Worm (Caenorhabditis elegans) whole organism, mixed stage, embryonic: ENCODE measurements around the gene R07C3.13.
"Not testable (repeated sequence)": the region's sequence is repeated elsewhere in the genome, so short reads cannot be mapped to it uniquely, and the experiment has no call there.

Experiments used
- bed-3 ChIP-seq: fragments of 200-800 bp; sonication (Bioruptor generic); optimal IDR thresholded peaks from 3 replicates; lab custom pipeline; 2018; ENCODE audit warnings: mild to moderate bottlenecking, missing genetic modification characterization, moderate library complexity, missing compliant biosample characterization
- blmp-1 ChIP-seq: fragments of 150-350 bp; optimal IDR thresholded peaks from 2 replicates; lab custom pipeline; 2014; ENCODE audit warnings: missing biosample characterization, missing genetic modification characterization
- ceh-39 ChIP-seq: fragments of 150-350 bp; optimal IDR thresholded peaks from 2 replicates; lab custom pipeline; 2014; ENCODE audit warnings: missing biosample characterization, missing genetic modification characterization
- ceh-43 ChIP-seq: fragments of 200-800 bp; sonication (Bioruptor generic); optimal IDR thresholded peaks from 2 replicates; lab custom pipeline; 2018; ENCODE audit warnings: mild to moderate bottlenecking, missing genetic modification characterization, moderate library complexity, missing compliant biosample characterization
- ceh-83 ChIP-seq: fragments of 200-800 bp; sonication (Bioruptor generic); optimal IDR thresholded peaks from 2 replicates; lab custom pipeline; 2018; ENCODE audit warnings: mild to moderate bottlenecking, missing genetic modification characterization, missing compliant biosample characterization
- ces-1 ChIP-seq: fragments of 150-350 bp; optimal IDR thresholded peaks from 2 replicates; lab custom pipeline; 2014; ENCODE audit warnings: missing biosample characterization, missing genetic modification reagents, missing genetic modification characterization
- cnd-1 ChIP-seq: fragments of 200-800 bp; sonication (Bioruptor generic); optimal IDR thresholded peaks from 2 replicates; lab custom pipeline; 2018; ENCODE audit warnings: mild to moderate bottlenecking, missing genetic modification characterization, missing compliant biosample characterization
- drap-1 ChIP-seq: fragments of 200-800 bp; sonication (Bioruptor generic); optimal IDR thresholded peaks from 3 replicates; lab custom pipeline; 2018; ENCODE audit warnings: mild to moderate bottlenecking, missing genetic modification characterization, missing compliant biosample characterization
- elt-3 ChIP-seq: fragments of 150-350 bp; optimal IDR thresholded peaks from 2 replicates; lab custom pipeline; 2014; ENCODE audit warnings: missing biosample characterization, missing genetic modification characterization
- flh-1 ChIP-seq: fragments of 200-800 bp; sonication (Bioruptor generic); optimal IDR thresholded peaks from 2 replicates; lab custom pipeline; 2018; ENCODE audit warnings: mild to moderate bottlenecking, missing genetic modification characterization, moderate library complexity, missing compliant biosample characterization
- ham-2 ChIP-seq: fragments of 200-800 bp; sonication (Bioruptor generic); optimal IDR thresholded peaks from 2 replicates; lab custom pipeline; 2018; ENCODE audit warnings: mild to moderate bottlenecking, missing genetic modification characterization, missing compliant biosample characterization
- lin-13 ChIP-seq: fragments of 150-350 bp; optimal IDR thresholded peaks from 2 replicates; lab custom pipeline; 2014; ENCODE audit warnings: missing biosample characterization, missing genetic modification characterization
- lsy-2 ChIP-seq: fragments of 150-350 bp; optimal IDR thresholded peaks from 2 replicates; lab custom pipeline; 2014; ENCODE audit warnings: missing biosample characterization, missing genetic modification characterization
- mab-5 ChIP-seq: fragments of 150-350 bp; optimal IDR thresholded peaks from 2 replicates; lab custom pipeline; 2014; ENCODE audit warnings: missing biosample characterization, missing genetic modification characterization
- mep-1 ChIP-seq: fragments of 150-350 bp; optimal IDR thresholded peaks from 2 replicates; lab custom pipeline; 2017; ENCODE audit warnings: missing biosample characterization, missing genetic modification reagents, missing genetic modification characterization, inconsistent platforms
- mls-2 ChIP-seq: sonication (generic microtip); optimal IDR thresholded peaks from 2 replicates; lab custom pipeline; 2016; ENCODE audit warnings: mild to moderate bottlenecking, missing genetic modification characterization, moderate library complexity, missing compliant biosample characterization
- nhr-2 ChIP-seq: fragments of 150-350 bp; optimal IDR thresholded peaks from 2 replicates; lab custom pipeline; 2014; ENCODE audit warnings: missing biosample characterization, missing genetic modification characterization
- nhr-237 ChIP-seq: fragments of 150-350 bp; optimal IDR thresholded peaks from 2 replicates; lab custom pipeline; 2014; ENCODE audit warnings: missing biosample characterization, missing genetic modification characterization
- nhr-28 ChIP-seq: fragments of 150-350 bp; optimal IDR thresholded peaks from 2 replicates; lab custom pipeline; 2014; ENCODE audit warnings: missing biosample characterization, missing genetic modification characterization
- nhr-76 ChIP-seq: sonication (generic microtip); optimal IDR thresholded peaks from 2 replicates; lab custom pipeline; 2017; ENCODE audit warnings: missing biosample characterization, missing genetic modification characterization
- pha-4 ChIP-seq: fragments of 150-350 bp; optimal IDR thresholded peaks from 2 replicates; lab custom pipeline; 2018; ENCODE audit warnings: missing biosample characterization, missing genetic modification reagents, missing genetic modification characterization
- sem-2 ChIP-seq: fragments of 200-800 bp; sonication (Bioruptor generic); optimal IDR thresholded peaks from 2 replicates; lab custom pipeline; 2018; ENCODE audit warnings: mild to moderate bottlenecking, missing genetic modification characterization, missing compliant biosample characterization
- snpc-4 ChIP-seq: fragments of 150-350 bp; optimal IDR thresholded peaks from 2 replicates; lab custom pipeline; 2014; ENCODE audit warnings: missing biosample characterization, missing genetic modification characterization
- sptf-1 ChIP-seq: sonication (generic microtip); optimal IDR thresholded peaks from 2 replicates; lab custom pipeline; 2017; ENCODE audit warnings: mild to moderate bottlenecking, missing genetic modification characterization, moderate library complexity, missing compliant biosample characterization
- tbx-8 ChIP-seq: fragments of 200-800 bp; sonication (Bioruptor generic); optimal IDR thresholded peaks from 2 replicates; lab custom pipeline; 2018; ENCODE audit warnings: mild to moderate bottlenecking, missing genetic modification characterization, moderate library complexity, missing compliant biosample characterization
- unc-62 ChIP-seq: fragments of 150-350 bp; optimal IDR thresholded peaks from 2 replicates; lab custom pipeline; 2014; ENCODE audit warnings: missing biosample characterization, missing genetic modification reagents, missing genetic modification characterization
- zip-8 ChIP-seq: fragments of 150-350 bp; optimal IDR thresholded peaks from 2 replicates; lab custom pipeline; 2014; ENCODE audit warnings: missing biosample characterization, missing genetic modification characterization
- ztf-11 ChIP-seq: fragments of 150-350 bp; optimal IDR thresholded peaks from 2 replicates; lab custom pipeline; 2014; ENCODE audit warnings: missing biosample characterization, missing genetic modification characterization

R07C3.13 gene

DNA sequence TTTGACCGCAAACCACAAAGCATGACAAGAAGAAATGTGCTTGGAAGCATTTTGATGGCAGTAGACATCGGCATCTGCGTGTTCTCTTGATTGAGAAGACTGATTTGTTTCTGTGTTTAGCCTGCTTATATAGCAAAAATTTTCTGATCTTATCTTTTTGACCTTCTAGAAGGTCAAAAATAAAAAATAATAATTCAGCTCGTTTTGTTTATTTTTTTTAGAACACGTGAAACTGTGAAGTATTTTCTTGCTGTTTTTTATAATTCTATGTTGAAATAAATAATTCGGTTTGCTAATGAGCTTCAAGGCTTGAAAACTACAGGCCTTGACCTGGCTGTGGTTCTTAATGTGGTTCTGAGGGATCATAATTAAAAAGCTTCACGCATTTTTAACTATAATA lies at the start of gene R07C3.13:
Gene R07C3.13, minus strand, starts transcription at position 101 of the 400 bp plus-strand sequence.
- TF ChIP-seq mep-1, result no peak
- TF ChIP-seq nhr-76, result no peak
- no peak for TF ChIP-seq ces-1 (GFP tag; lab: Kevin White, UChicago)
- TF ChIP-seq zip-8, result no peak

DNA sequence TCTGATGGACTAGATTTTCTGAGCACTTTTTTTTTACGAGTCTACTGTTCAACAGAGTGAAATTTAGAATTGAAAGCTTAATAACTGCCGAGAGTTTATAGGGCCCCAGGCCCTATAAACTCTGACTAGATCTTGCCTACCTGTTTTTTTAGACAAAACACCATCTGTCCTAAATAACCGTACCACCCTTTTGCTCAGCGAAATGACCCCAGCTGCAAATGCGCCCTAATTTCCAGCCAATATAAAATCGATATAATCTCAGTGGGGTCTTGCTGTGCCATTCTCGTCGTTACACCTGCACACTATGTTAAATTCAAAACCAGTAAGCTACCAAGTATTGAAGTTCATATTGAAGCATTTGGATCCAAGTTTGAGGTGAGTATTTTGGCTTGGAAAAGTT lies 46.8 kb upstream of the R07C3.13 start, which contains the start of gene fbxc-14:
Gene fbxc-14, plus strand, starts transcription at position 301 of the 400 bp plus-strand sequence.
- TF ChIP-seq ceh-83 (GFP tag; lab: Kevin White, UChicago) (no peak), ham-2 (GFP tag; lab: Kevin White, UChicago) (no peak), drap-1 (GFP tag; lab: Kevin White, UChicago) (no peak), mab-5 (tag; lab: Kevin White, UChicago) (no peak), unc-62 (no peak), bed-3 (GFP tag; lab: Kevin White, UChicago) (no peak), ztf-11 (tag; lab: Kevin White, UChicago) (no peak), nhr-28 (tag; lab: Kevin White, UChicago) (no peak), mep-1 (no peak), flh-1 (no peak), zip-8 (no peak), cnd-1 (no peak), lin-13 (tag; lab: Kevin White, UChicago) (no peak), elt-3 (tag; lab: Kevin White, UChicago) (no peak), snpc-4 (tag; lab: Kevin White, UChicago) (no peak)

DNA sequence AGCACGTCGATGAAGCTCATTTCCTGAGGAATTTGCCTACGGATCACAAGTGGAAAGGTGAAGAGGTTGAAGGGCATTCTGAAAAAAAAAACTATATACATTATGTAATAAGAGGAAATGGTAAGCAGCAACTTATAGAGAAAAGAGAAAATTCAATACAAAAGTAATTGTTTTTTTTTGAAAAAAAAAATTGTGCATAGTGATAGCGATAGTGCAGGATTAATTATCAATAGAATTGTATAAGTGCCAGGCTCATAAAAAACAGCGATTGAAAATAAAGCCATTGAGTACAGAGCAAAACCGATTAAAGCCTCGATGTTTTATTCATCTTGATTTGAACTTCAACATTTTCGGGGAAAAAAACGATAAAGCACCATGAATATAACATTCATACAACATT lies 45.6 kb upstream of the R07C3.13 start, which contains the start of gene C32B5.15:
Gene C32B5.15, minus strand, starts transcription at position 101 of the 400 bp plus-strand sequence.
- no peak for TF ChIP-seq ham-2 (GFP tag; lab: Kevin White, UChicago)
- no peak for TF ChIP-seq unc-62
- TF ChIP-seq flh-1, result no peak
- no peak for TF ChIP-seq sem-2 (GFP tag; lab: Kevin White, UChicago)
- TF ChIP-seq ces-1 (GFP tag; lab: Kevin White, UChicago), result no peak
- no peak for TF ChIP-seq lin-13 (tag; lab: Kevin White, UChicago)
- TF ChIP-seq ceh-43 (GFP tag; lab: Kevin White, UChicago), result no peak
- no peak for TF ChIP-seq nhr-237 (tag; lab: Kevin White, UChicago)
- TF ChIP-seq ceh-83 (GFP tag; lab: Kevin White, UChicago), result no peak
- TF ChIP-seq sptf-1, result no peak
- TF ChIP-seq, all 35 proteins: peak for 0

DNA sequence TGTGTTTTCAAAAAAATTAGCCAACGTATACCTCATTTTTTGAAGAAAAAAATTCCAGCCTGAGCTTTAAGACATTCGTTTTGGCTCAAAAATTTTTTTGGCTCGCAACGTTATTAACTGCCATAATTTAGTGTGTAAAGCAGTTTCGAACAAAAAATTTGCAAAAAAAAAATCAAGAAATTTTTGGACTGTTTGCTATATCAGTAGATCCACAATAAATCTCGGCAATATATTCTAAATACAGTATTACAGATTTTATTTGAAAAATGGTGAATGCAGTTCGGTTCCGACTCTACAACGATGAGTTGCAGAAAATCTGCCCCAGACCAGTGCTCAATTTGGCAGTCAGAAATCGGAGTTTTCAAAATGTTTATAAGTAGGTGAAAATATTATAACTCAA lies 40.9 kb upstream of the R07C3.13 start, which contains the start of gene C32B5.6:
Gene C32B5.6, plus strand, starts transcription at position 301 of the 400 bp plus-strand sequence.
- not testable (repeated sequence) for TF ChIP-seq blmp-1 (tag; lab: Kevin White, UChicago); pha-4; ces-1 (GFP tag; lab: Kevin White, UChicago)

DNA sequence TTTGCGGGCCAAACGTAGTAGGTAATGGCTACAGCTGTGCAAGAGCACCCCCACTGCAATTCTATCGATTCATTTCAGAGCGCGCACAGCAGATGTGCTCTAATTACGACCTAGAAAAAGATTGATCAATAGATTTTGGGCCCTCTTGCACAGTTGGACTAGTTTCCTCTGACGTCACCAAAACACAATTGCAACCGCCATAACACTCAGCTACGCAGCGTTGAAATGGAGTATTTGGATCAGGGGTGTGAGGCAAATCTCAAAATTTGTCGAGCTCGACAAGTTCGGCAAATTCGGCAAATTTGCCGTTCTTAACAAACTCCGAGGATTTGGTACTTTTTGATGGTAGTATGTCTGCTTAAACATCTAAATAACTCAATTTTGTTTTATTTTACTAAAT lies 39.7 kb upstream of the R07C3.13 start, which contains the start of gene fbxc-18:
Gene fbxc-18, minus strand, starts transcription at position 101 of the 400 bp plus-strand sequence.
- not testable (repeated sequence) for TF ChIP-seq lin-13 (tag; lab: Kevin White, UChicago); ceh-83 (GFP tag; lab: Kevin White, UChicago); ces-1 (GFP tag; lab: Kevin White, UChicago)

DNA sequence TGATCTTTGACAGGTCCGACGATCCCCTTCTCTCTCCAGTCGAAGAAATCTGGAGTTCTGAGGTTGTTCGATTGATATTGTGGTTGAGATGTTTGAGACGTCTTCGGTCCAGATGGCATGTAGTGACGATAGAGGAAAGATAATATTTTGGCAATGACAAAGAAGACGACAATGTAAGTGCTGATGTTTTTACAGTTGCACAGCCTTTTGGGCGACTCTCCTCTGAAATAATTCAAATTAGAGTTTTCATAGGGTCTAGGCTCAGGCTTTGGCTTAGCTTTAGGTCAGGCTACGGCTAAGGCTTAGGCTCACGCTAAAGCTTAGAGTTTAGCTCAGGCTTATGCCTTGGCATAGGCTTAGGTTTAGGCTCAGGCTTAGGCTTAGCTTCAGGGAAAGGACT lies 34.7 kb upstream of the R07C3.13 start, which contains the start of gene C32B5.13:
Gene C32B5.13, minus strand, starts transcription at position 101 of the 400 bp plus-strand sequence.
- no peak for TF ChIP-seq ceh-39
- TF ChIP-seq mls-2, result no peak

DNA sequence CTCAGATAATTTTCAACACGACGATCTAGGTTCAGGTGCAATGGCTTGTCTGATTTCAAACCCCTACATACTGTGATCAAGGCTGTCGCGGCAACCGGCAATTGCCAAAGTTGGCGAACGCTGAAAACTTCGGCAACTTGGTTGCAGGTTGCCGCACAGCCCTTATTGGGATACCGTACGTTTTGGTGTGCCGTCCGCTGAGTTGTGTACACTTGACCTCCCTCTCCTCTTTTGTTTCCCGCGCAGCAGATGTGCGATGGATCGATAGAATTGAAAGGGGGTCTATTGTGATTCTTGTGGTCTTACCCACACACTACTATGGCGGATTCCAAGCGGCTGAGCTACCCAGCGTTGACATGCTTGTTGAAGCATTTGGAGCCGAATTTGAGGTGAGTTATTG lies 33.0 kb upstream of the R07C3.13 start, which contains the start of the genes C32B5.18 and C32B5.7:
Gene C32B5.18, plus strand, starts transcription at position 301 of the 400 bp plus-strand sequence.
Gene C32B5.7, plus strand, starts transcription at position 311 of the 400 bp plus-strand sequence.
- TF ChIP-seq cnd-1 (peak; percentile 35), tbx-8 (no peak), bed-3 (GFP tag; lab: Kevin White, UChicago) (no peak), ceh-83 (GFP tag; lab: Kevin White, UChicago) (no peak), nhr-237 (tag; lab: Kevin White, UChicago) (no peak), nhr-2 (tag; lab: Kevin White, UChicago) (peak; percentile 13), ceh-39 (peak; percentile 20), ztf-11 (tag; lab: Kevin White, UChicago) (no peak), ces-1 (GFP tag; lab: Kevin White, UChicago) (no peak), blmp-1 (tag; lab: Kevin White, UChicago) (no peak), lsy-2 (tag; lab: Kevin White, UChicago) (no peak)
